Fruit fly (Drosophila melanogaster): ENCODE measurements around the gene CG13003.

The CG13003 gene

dm6 chrX:16837588-16838178 lies 38.7 kb downstream of the CG13003 start (continued):
- peak; percentile 1 for TF ChIP-seq CG15514 (GFP tag; optimal IDR thresholded peaks at IDR 0.05)

dm6 chrX:16836805-16837333 lies 39.5 kb downstream of the CG13003 start:
- no peak for TF ChIP-seq nerfin-1 (tag; optimal IDR thresholded peaks at IDR 0.05)
- no peak for TF ChIP-seq CG6254 (GFP tag; optimal IDR thresholded peaks at IDR 0.05)
- TF ChIP-seq CG2678 (tag; optimal IDR thresholded peaks at IDR 0.05), result peak; percentile 25
- peak in 1 of 2 experiments; percentile 71 for TF ChIP-seq Pdp1 (GFP tag; optimal IDR thresholded peaks at IDR 0.05)
- peak; percentile 60 for TF ChIP-seq sens (GFP tag)
- TF ChIP-seq grau (tag; optimal IDR thresholded peaks at IDR 0.05), result peak; percentile 46
- no peak for TF ChIP-seq Lim3 (GFP tag; IDR thresholded peaks at IDR 0.05)
- TF ChIP-seq CG10267 (tag; optimal IDR thresholded peaks at IDR 0.05), result no peak
- TF ChIP-seq cas (GFP tag; IDR thresholded peaks at IDR 0.05), result no peak

- TF ChIP-seq CG8281 (tag; optimal IDR thresholded peaks at IDR 0.05) (peak; percentile 65), CG9437 (GFP tag; optimal IDR thresholded peaks at IDR 0.05) (no peak), ro (GFP tag; IDR thresholded peaks at IDR 0.05) (no peak), CG15479 (GFP tag; optimal IDR thresholded peaks at IDR 0.05) (peak; percentile 15), cg (GFP tag; optimal IDR thresholded peaks at IDR 0.05) (peak; percentile 8), sd (tag; optimal IDR thresholded peaks at IDR 0.05) (peak; percentile 63), Med (GFP tag) (peak; percentile 36), aop (GFP tag; IDR thresholded peaks at IDR 0.05) (no peak), MTF-1 (GFP tag; optimal IDR thresholded peaks at IDR 0.05; ENCODE audit: borderline replicate concordance) (peak; percentile 17), Hr51 (GFP tag; optimal IDR thresholded peaks at IDR 0.05) (no peak), CG3281 (GFP tag; optimal IDR thresholded peaks at IDR 0.05) (peak; percentile 8), so (GFP tag; IDR thresholded peaks at IDR 0.05) (0 out of 3 replicates have a peak, but pooled peaks have one; percentile 43), CG10147 (GFP tag; optimal IDR thresholded peaks at IDR 0.05) (no peak), rib (GFP tag; IDR thresholded peaks at IDR 0.05) (0 out of 2 replicates have a peak, but pooled peaks have one; percentile 53), chinmo (GFP tag; IDR thresholded peaks at IDR 0.05; ENCODE audit: partially characterized antibody) (peak; percentile 84; the same call in 2 of the 4 replicates), Sry-β (GFP tag; optimal IDR thresholded peaks at IDR 0.05) (peak; percentile 65), CG32532 (GFP tag; IDR thresholded peaks at IDR 0.05) (peak; percentile 34; the same call in 1 of the 2 replicates), CG34376 (GFP tag; optimal IDR thresholded peaks at IDR 0.05) (peak; percentile 45), CG18599 (GFP tag; optimal IDR thresholded peaks at IDR 0.05) (peak; percentile 2), Mrtf (GFP tag; IDR thresholded peaks at IDR 0.05) (no peak), sug (tag; optimal IDR thresholded peaks at IDR 0.05) (peak; percentile 28), CG5180 (GFP tag; optimal IDR thresholded peaks at IDR 0.05) (no peak), Trl (optimal IDR thresholded peaks at IDR 0.05) (peak; percentile 52 to 64), Trl (GFP tag; optimal IDR thresholded peaks at IDR 0.05) (no peak), ash1 (GFP tag; optimal IDR thresholded peaks at IDR 0.05) (no peak), CG11093 (GFP tag; IDR thresholded peaks at IDR 0.05) (no peak), CG10543 (GFP tag; optimal IDR thresholded peaks at IDR 0.05) (no peak), CG3995 (GFP tag; optimal IDR thresholded peaks at IDR 0.05) (peak; percentile 93), CG4360 (GFP tag; IDR thresholded peaks at IDR 0.05) (peak; percentile 53), CG15696 (tag; optimal IDR thresholded peaks at IDR 0.05) (no peak), CG7963 (GFP tag; IDR thresholded peaks at IDR 0.05; ENCODE audit: partially characterized antibody) (no peak), Adf1 (GFP tag; IDR thresholded peaks at IDR 0.05) (peak; percentile 39; the same call in 1 of the 2 replicates), grn (GFP tag; optimal IDR thresholded peaks at IDR 0.05) (peak; percentile 11), CG15514 (GFP tag; optimal IDR thresholded peaks at IDR 0.05) (peak; percentile 89)
Measured at dm6 chrX:16836091-16836799, 40.1 kb downstream of the CG13003 start.
